Fruit fly (Drosophila melanogaster) whole organism, embryonic: ENCODE data around the gene CG17249.

Experiments
- CG10267 ChIP-seq: fragments of 200-800 bp; sonication (Bioruptor generic); optimal IDR thresholded peaks from 2 replicates; lab custom pipeline; 2018; ENCODE audit warnings: missing biosample characterization, mild to moderate bottlenecking, missing genetic modification characterization, moderate library complexity
- CG11398 ChIP-seq: fragments of 200-800 bp; sonication (Bioruptor generic); optimal IDR thresholded peaks from 2 replicates; lab custom pipeline; 2016; ENCODE audit warnings: missing biosample characterization, missing genetic modification characterization
- CG12219 ChIP-seq: fragments of 200-800 bp; sonication (Bioruptor generic); optimal IDR thresholded peaks from 3 replicates; lab custom pipeline; 2018; ENCODE audit warnings: missing biosample characterization, mild to moderate bottlenecking, missing genetic modification characterization
- CG12236 ChIP-seq: fragments of 200-800 bp; sonication (Bioruptor generic); optimal IDR thresholded peaks from 2 replicates; lab custom pipeline; 2016; ENCODE audit warnings: missing biosample characterization, missing genetic modification characterization
- CG15073 ChIP-seq: fragments of 200-800 bp; sonication (Bioruptor generic); optimal IDR thresholded peaks from 2 replicates; lab custom pipeline; 2016; ENCODE audit warnings: missing biosample characterization, missing genetic modification characterization
- CG1832 ChIP-seq: fragments of 200-800 bp; sonication (Bioruptor generic); optimal IDR thresholded peaks from 2 replicates; lab custom pipeline; 2017; ENCODE audit warnings: missing biosample characterization, mild to moderate bottlenecking, missing genetic modification characterization, inconsistent platforms
- CG18476 ChIP-seq: fragments of 200-800 bp; sonication (Bioruptor generic); optimal IDR thresholded peaks from 2 replicates; lab custom pipeline; 2016; ENCODE audit warnings: missing biosample characterization, mild to moderate bottlenecking, missing genetic modification characterization
- CG18764 ChIP-seq: fragments of 200-800 bp; sonication (Bioruptor generic); optimal IDR thresholded peaks from 3 replicates; lab custom pipeline; 2016; ENCODE audit warnings: missing biosample characterization, missing genetic modification characterization
- CG30403 ChIP-seq: fragments of 200-800 bp; sonication (Bioruptor generic); optimal IDR thresholded peaks from 3 replicates; lab custom pipeline; 2016; ENCODE audit warnings: missing biosample characterization, missing genetic modification characterization
- CG3281 ChIP-seq: fragments of 200-800 bp; sonication (Bioruptor generic); optimal IDR thresholded peaks from 3 replicates; lab custom pipeline; 2017; ENCODE audit warnings: missing biosample characterization, mild to moderate bottlenecking, missing genetic modification characterization
- CG3995 ChIP-seq: fragments of 200-800 bp; sonication (Bioruptor generic); optimal IDR thresholded peaks from 3 replicates; lab custom pipeline; 2016; ENCODE audit warnings: missing biosample characterization, missing genetic modification characterization
- CG5180 ChIP-seq: fragments of 200-800 bp; sonication (Bioruptor generic); optimal IDR thresholded peaks from 3 replicates; lab custom pipeline; 2017; ENCODE audit warnings: missing biosample characterization, missing genetic modification characterization, mild to moderate bottlenecking, moderate library complexity, missing genetic modification reagents
- CG6683 ChIP-seq: fragments of 200-800 bp; sonication (Bioruptor generic); optimal IDR thresholded peaks from 2 replicates; lab custom pipeline; 2017; ENCODE audit warnings: missing biosample characterization, mild to moderate bottlenecking, missing genetic modification characterization, missing genetic modification reagents
- CG7839 ChIP-seq: fragments of 200-800 bp; sonication (Bioruptor generic); optimal IDR thresholded peaks from 3 replicates; lab custom pipeline; 2018; ENCODE audit warnings: missing biosample characterization, mild to moderate bottlenecking, missing genetic modification characterization, moderate library complexity
- CG8765 ChIP-seq: fragments of 200-800 bp; sonication (Bioruptor generic); IDR thresholded peaks from 2 replicates; pipeline ENCODE4 v1.3.6; 2022; ENCODE audit warnings: missing biosample characterization, missing genetic modification characterization
- CG9932 ChIP-seq: fragments of 200-800 bp; sonication (Bioruptor generic); IDR thresholded peaks from 2 replicates; pipeline ENCODE4 v1.3.6; 2022; ENCODE audit warnings: missing biosample characterization, missing genetic modification characterization
- Camta ChIP-seq: fragments of 200-800 bp; sonication (Bioruptor generic); optimal IDR thresholded peaks from 2 replicates; lab custom pipeline; 2016; ENCODE audit warnings: missing biosample characterization, missing genetic modification characterization
- D19B ChIP-seq: fragments of 200-800 bp; sonication (Bioruptor generic); optimal IDR thresholded peaks from 2 replicates; lab custom pipeline; 2017; ENCODE audit warnings: missing biosample characterization, mild to moderate bottlenecking, missing genetic modification characterization
- Deaf1 ChIP-seq: fragments of 200-800 bp; optimal IDR thresholded peaks from 3 replicates; lab custom pipeline; 2019; ENCODE audit warnings: missing biosample characterization, mild to moderate bottlenecking, missing genetic modification characterization, moderate library complexity
- Dek ChIP-seq: fragments of 200-800 bp; sonication (Bioruptor generic); optimal IDR thresholded peaks from 3 replicates; lab custom pipeline; 2019; ENCODE audit warnings: missing biosample characterization, mild to moderate bottlenecking, missing genetic modification characterization, moderate library complexity
- E2f2 ChIP-seq: fragments of 200-800 bp; sonication (Bioruptor generic); IDR thresholded peaks from 2 replicates; pipeline ENCODE4 v1.3.6; 2022; ENCODE audit warnings: missing biosample characterization, missing genetic modification characterization
- Elba2 ChIP-seq: fragments of 200-800 bp; sonication (Bioruptor generic); optimal IDR thresholded peaks from 3 replicates; lab custom pipeline; 2016; ENCODE audit warnings: missing biosample characterization, missing genetic modification characterization
- HHEX ChIP-seq: fragments of 200-800 bp; sonication (Bioruptor generic); optimal IDR thresholded peaks from 3 replicates; lab custom pipeline; 2017; ENCODE audit warnings: missing biosample characterization, mild to moderate bottlenecking, missing genetic modification characterization, missing genetic modification reagents
- Hr39 ChIP-seq: fragments of >200 bp; optimal IDR thresholded peaks from 2 replicates; lab custom pipeline; 2017
- Hr78 ChIP-seq, 2 experiments: fragments of 200-800 bp in 1 of 2; fragments of >200 bp in 1 of 2; sonication (Bioruptor generic) in 1 of 2; optimal IDR thresholded peaks; 2 replicates each; lab custom pipeline; 2017 to 2019; ENCODE audit warnings: missing biosample characterization in 2 of 2, missing genetic modification characterization in 2 of 2, mild to moderate bottlenecking in 1 of 2, moderate library complexity in 1 of 2
- Hsf ChIP-seq: fragments of 200-800 bp; sonication (Bioruptor generic); optimal IDR thresholded peaks from 3 replicates; lab custom pipeline; 2016; ENCODE audit warnings: missing biosample characterization, missing genetic modification characterization
- Med ChIP-seq: fragments of 200-800 bp; sonication (Bioruptor generic); peaks from one replicate; lab custom pipeline; 2016; ENCODE audit warnings: missing biosample characterization, missing genetic modification characterization, mild to moderate bottlenecking, inconsistent platforms, moderate library complexity
- Mrtf ChIP-seq: fragments of 200-800 bp; sonication (Bioruptor generic); IDR thresholded peaks from 3 replicates; pipeline ENCODE4 v1.3.6; 2022; ENCODE audit warnings: missing biosample characterization, missing genetic modification characterization
- NK7.1 ChIP-seq: fragments of 200-800 bp; sonication (Bioruptor generic); optimal IDR thresholded peaks from 3 replicates; lab custom pipeline; 2016; ENCODE audit warnings: missing biosample characterization, missing genetic modification characterization
- Poxn ChIP-seq: fragments of 200-800 bp; sonication (Bioruptor generic); IDR thresholded peaks from 2 replicates; pipeline ENCODE4 v1.3.6; 2022; ENCODE audit warnings: missing biosample characterization, missing genetic modification characterization
- Rfx ChIP-seq: fragments of 200-800 bp; sonication (Bioruptor generic); IDR thresholded peaks from 2 replicates; pipeline ENCODE4 v1.3.6; 2022; ENCODE audit warnings: missing biosample characterization, missing genetic modification characterization
- Sry-δ ChIP-seq: fragments of 200-800 bp; sonication (Bioruptor generic); optimal IDR thresholded peaks from 2 replicates; lab custom pipeline; 2016; ENCODE audit warnings: missing biosample characterization, missing genetic modification characterization
- Trl ChIP-seq, 3 experiments: fragments of >200 bp in 2 of 3; fragments of 200-800 bp in 1 of 3; sonication (Bioruptor generic) in 1 of 3; optimal IDR thresholded peaks; 2 replicates in 1 of 3; 3 replicates in 2 of 3; lab custom pipeline; 2016 to 2017; ENCODE audit warnings: missing biosample characterization in 1 of 3, missing genetic modification characterization in 1 of 3
- Xrp1 ChIP-seq: fragments of 200-800 bp; sonication (Bioruptor generic); IDR thresholded peaks from 2 replicates; pipeline ENCODE4 v1.3.6; 2022; ENCODE audit warnings: missing biosample characterization, missing genetic modification characterization
- crol ChIP-seq: fragments of 200-800 bp; sonication (Bioruptor generic); IDR thresholded peaks from 2 replicates; pipeline ENCODE4 v1.3.6; 2022; ENCODE audit warnings: missing biosample characterization, missing genetic modification characterization
- dan ChIP-seq: fragments of 200-800 bp; sonication (Bioruptor generic); IDR thresholded peaks from 2 replicates; pipeline ENCODE4 v1.3.6; 2022; ENCODE audit warnings: missing biosample characterization, missing genetic modification characterization
- dmrt11E ChIP-seq: fragments of 200-800 bp; sonication (Bioruptor generic); optimal IDR thresholded peaks from 3 replicates; lab custom pipeline; 2018; ENCODE audit warnings: missing biosample characterization, mild to moderate bottlenecking, missing genetic modification characterization, moderate library complexity
- fru ChIP-seq: fragments of >200 bp; optimal IDR thresholded peaks from 2 replicates; lab custom pipeline; 2017
- gsb ChIP-seq: fragments of 200-800 bp; sonication (Bioruptor generic); IDR thresholded peaks from 2 replicates; pipeline ENCODE4 v1.3.6; 2022; ENCODE audit warnings: missing biosample characterization, missing genetic modification characterization
- her ChIP-seq: fragments of 200-800 bp; sonication (Bioruptor generic); optimal IDR thresholded peaks from 2 replicates; lab custom pipeline; 2016; ENCODE audit warnings: missing biosample characterization, missing genetic modification characterization
- insv ChIP-seq, 2 experiments: fragments of 200-800 bp; sonication (Bioruptor generic); optimal IDR thresholded peaks; 3 replicates each; lab custom pipeline; 2016 to 2018; ENCODE audit warnings: missing biosample characterization in 2 of 2, missing genetic modification characterization in 2 of 2
- klu ChIP-seq: fragments of 200-800 bp; sonication (Bioruptor generic); IDR thresholded peaks from 2 replicates; pipeline ENCODE4 v1.3.6; 2022; ENCODE audit warnings: missing biosample characterization, missing genetic modification characterization
- mirr ChIP-seq: fragments of 200-800 bp; sonication (Bioruptor generic); optimal IDR thresholded peaks from 3 replicates; lab custom pipeline; 2018; ENCODE audit warnings: missing biosample characterization, mild to moderate bottlenecking, missing genetic modification characterization
- pb ChIP-seq: fragments of 200-800 bp; sonication (Bioruptor generic); optimal IDR thresholded peaks from 3 replicates; lab custom pipeline; 2016; ENCODE audit warnings: missing biosample characterization, missing genetic modification characterization
- seq ChIP-seq: fragments of 200-800 bp; sonication (Bioruptor generic); IDR thresholded peaks from 2 replicates; pipeline ENCODE4 v1.3.6; 2022; ENCODE audit warnings: missing biosample characterization, missing genetic modification characterization
- tgo ChIP-seq: fragments of 200-800 bp; sonication (Bioruptor generic); IDR thresholded peaks from 3 replicates; pipeline ENCODE4 v1.3.6; 2022; ENCODE audit warnings: missing biosample characterization, missing genetic modification characterization
- wor ChIP-seq: fragments of 200-800 bp; sonication (Bioruptor generic); IDR thresholded peaks from 2 replicates; pipeline ENCODE4 v1.3.6; 2022; ENCODE audit warnings: missing biosample characterization, missing genetic modification characterization
- z ChIP-seq: fragments of 200-800 bp; sonication (Bioruptor generic); IDR thresholded peaks from 3 replicates; pipeline ENCODE4 v1.3.6; 2022; ENCODE audit warnings: missing biosample characterization, missing genetic modification characterization
- zfh1 ChIP-seq: fragments of 200-800 bp; sonication (Bioruptor generic); IDR thresholded peaks from 3 replicates; pipeline ENCODE4 v1.3.6; 2022; ENCODE audit warnings: missing biosample characterization, missing genetic modification characterization

The CG17249 gene

dm6 chr3L:1636886-1637285, 10.4 kb downstream of the CG17249 start:
- no peak for TF ChIP-seq Hsf (GFP tag; lab: Kevin White, UChicago)
- peak; percentile 55 to 76 for TF ChIP-seq Trl (optimal IDR thresholded peaks at IDR 0.05; lab: Kevin White, UChicago)
- no peak for TF ChIP-seq Trl (GFP tag; optimal IDR thresholded peaks at IDR 0.05; lab: Kevin White, UChicago)
- peak; percentile 50 for TF ChIP-seq Med
- TF ChIP-seq gsb (GFP tag; lab: Robert Waterston, UW): no peak
- peak; percentile 37; the same call in 1 of the 2 replicates for TF ChIP-seq seq (GFP tag; lab: Robert Waterston, UW)
- TF ChIP-seq z: 0 out of 3 replicates have a peak, but pooled peaks have one; percentile 22
- TF ChIP-seq Elba2: peak; percentile 12
- TF ChIP-seq CG1832 (GFP tag; lab: Kevin White, UChicago): peak; percentile 27

- TF ChIP-seq Xrp1 (GFP tag; lab: Robert Waterston, UW) (0 out of 2 replicates have a peak, but pooled peaks have one; percentile 14), CG6683 (no peak), CG15073 (GFP tag; lab: Kevin White, UChicago) (no peak), E2f2 (GFP tag; lab: Robert Waterston, UW) (peak; percentile 27; the same call in 1 of the 2 replicates), CG12219 (no peak), tgo (no peak), NK7.1 (GFP tag; lab: Kevin White, UChicago) (no peak), fru (lab: Kevin White, UChicago) (no peak), her (GFP tag; lab: Kevin White, UChicago) (no peak), Deaf1 (peak; percentile 40), Hr39 (lab: Kevin White, UChicago) (no peak), z (no peak), crol (no peak), HHEX (GFP tag; lab: Kevin White, UChicago) (no peak), CG9932 (GFP tag; lab: Robert Waterston, UW) (peak; percentile 53), dan (no peak), Sry-δ (GFP tag; lab: Kevin White, UChicago) (no peak), CG8765 (GFP tag; lab: Robert Waterston, UW) (no peak), CG10267 (no peak), Camta (no peak), D19B (GFP tag; lab: Kevin White, UChicago) (peak; percentile 60), pb (GFP tag; lab: Kevin White, UChicago) (no peak), CG3281 (GFP tag; lab: Kevin White, UChicago) (no peak), CG3995 (no peak), CG5180 (GFP tag; lab: Kevin White, UChicago) (no peak), Mrtf (GFP tag; lab: Robert Waterston, UW) (0 out of 3 replicates have a peak, but pooled peaks have one; percentile 21), CG11398 (no peak), mirr (GFP tag; lab: Kevin White, UChicago) (no peak), Rfx (GFP tag; lab: Robert Waterston, UW) (0 out of 2 replicates have a peak, but pooled peaks have one; percentile 13), Poxn (no peak), CG18476 (GFP tag; lab: Kevin White, UChicago) (no peak), insv (GFP tag; optimal IDR thresholded peaks at IDR 0.05; lab: Kevin White, UChicago) (no peak), CG30403 (GFP tag; lab: Kevin White, UChicago) (peak; percentile 15), Dek (tag; lab: Kevin White, UChicago) (no peak), klu (no peak), Hr78 (GFP tag; optimal IDR thresholded peaks at IDR 0.05; lab: Kevin White, UChicago) (no peak), zfh1 (GFP tag; lab: Robert Waterston, UW) (no peak), CG18764 (GFP tag; lab: Kevin White, UChicago) (no peak), CG7839 (tag; lab: Kevin White, UChicago) (no peak), wor (GFP tag; lab: Robert Waterston, UW) (no peak), CG12236 (GFP tag; lab: Kevin White, UChicago) (no peak), dmrt11E (tag; lab: Kevin White, UChicago) (no peak)
These were observed 18.0 kb downstream of the CG17249 start, which contains the start of gene GC for dm6 chr3L:1629064-1629777. Gene GC, minus strand, starts transcription at chr3L:1629301.
